Fruit fly (Drosophila melanogaster) whole organism, embryonic: ENCODE data around the gene CG5810.
A peak's percentile ranks its signal among the peaks of the same experiment; 100 is the strongest.

Experiments used
- CG10366 ChIP-seq: fragments of 200-800 bp; sonication (Bioruptor generic); IDR thresholded peaks from 2 replicates; pipeline ENCODE4 v1.3.6; 2022; ENCODE audit warnings: missing biosample characterization, missing genetic modification characterization
- CG10979 ChIP-seq: fragments of 200-800 bp; sonication (Bioruptor generic); optimal IDR thresholded peaks from 2 replicates; lab custom pipeline; 2018; ENCODE audit warnings: missing biosample characterization, mild to moderate bottlenecking, missing genetic modification characterization, moderate library complexity
- CG11504 ChIP-seq: fragments of 200-800 bp; sonication (Bioruptor generic); optimal IDR thresholded peaks from 3 replicates; lab custom pipeline; 2019; ENCODE audit warnings: missing biosample characterization, mild to moderate bottlenecking, missing genetic modification characterization, moderate library complexity
- CG12391 ChIP-seq: fragments of 200-800 bp; sonication (Bioruptor generic); optimal IDR thresholded peaks from 3 replicates; lab custom pipeline; 2018; ENCODE audit warnings: missing biosample characterization, mild to moderate bottlenecking, missing genetic modification characterization, moderate library complexity
- CG12769 ChIP-seq: fragments of 200-800 bp; sonication (Bioruptor generic); optimal IDR thresholded peaks from 2 replicates; lab custom pipeline; 2019; ENCODE audit warnings: missing biosample characterization, mild to moderate bottlenecking, missing genetic modification characterization, moderate library complexity
- CG14441 ChIP-seq: fragments of 200-800 bp; sonication (Bioruptor generic); IDR thresholded peaks from 2 replicates; pipeline ENCODE4 v1.3.6; 2022; ENCODE audit warnings: missing biosample characterization, missing genetic modification characterization
- CG14965 ChIP-seq: fragments of 200-800 bp; sonication (Bioruptor generic); optimal IDR thresholded peaks from 2 replicates; lab custom pipeline; 2016; ENCODE audit warnings: missing biosample characterization, missing genetic modification characterization, borderline replicate concordance
- CG1602 ChIP-seq: fragments of 200-800 bp; sonication (Bioruptor generic); optimal IDR thresholded peaks from 3 replicates; lab custom pipeline; 2016; ENCODE audit warnings: missing biosample characterization, missing genetic modification characterization
- CG16813 ChIP-seq: fragments of 200-800 bp; sonication (Bioruptor generic); IDR thresholded peaks from 3 replicates; pipeline ENCODE4 v1.3.6; 2022; ENCODE audit warnings: missing biosample characterization, missing genetic modification characterization; ENCODE audit not compliant: partially characterized antibody
- CG17328 ChIP-seq: fragments of 200-800 bp; sonication (Bioruptor generic); IDR thresholded peaks from 2 replicates; pipeline ENCODE4 v1.3.6; 2022; ENCODE audit warnings: missing biosample characterization, missing genetic modification characterization
- CG18011 ChIP-seq: fragments of 200-800 bp; sonication (Bioruptor generic); optimal IDR thresholded peaks from 2 replicates; lab custom pipeline; 2017; ENCODE audit warnings: missing biosample characterization, missing genetic modification characterization, mild to moderate bottlenecking, moderate library complexity, missing genotype
- CG2202 ChIP-seq: fragments of 200-800 bp; sonication (Bioruptor generic); optimal IDR thresholded peaks from 2 replicates; lab custom pipeline; 2018; ENCODE audit warnings: missing biosample characterization, mild to moderate bottlenecking, missing genetic modification characterization
- CG32772 ChIP-seq: fragments of 200-800 bp; sonication (Bioruptor generic); IDR thresholded peaks from 2 replicates; pipeline ENCODE4 v1.3.6; 2022; ENCODE audit warnings: missing biosample characterization, missing genetic modification characterization
- CG3726 ChIP-seq: fragments of 200-800 bp; sonication (Bioruptor generic); IDR thresholded peaks from 3 replicates; pipeline ENCODE4, ENCODE4 v1.3.6; 2022; ENCODE audit warnings: missing biosample characterization, missing genetic modification characterization
- CG3838 ChIP-seq: fragments of 200-800 bp; sonication (Bioruptor generic); optimal IDR thresholded peaks from 3 replicates; lab custom pipeline; 2016; ENCODE audit warnings: missing biosample characterization, missing genetic modification characterization
- CG4282 ChIP-seq: fragments of 200-800 bp; sonication (Bioruptor generic); optimal IDR thresholded peaks from 2 replicates; lab custom pipeline; 2016; ENCODE audit warnings: missing biosample characterization, missing genetic modification characterization
- CG4360 ChIP-seq: fragments of 200-800 bp; sonication (Bioruptor generic); IDR thresholded peaks from 2 replicates; pipeline ENCODE4 v1.3.6; 2022; ENCODE audit warnings: missing biosample characterization, missing genetic modification characterization
- CG4404 ChIP-seq: fragments of 200-800 bp; sonication (Bioruptor generic); IDR thresholded peaks from 2 replicates; pipeline ENCODE4 v1.3.6; 2022; ENCODE audit warnings: missing biosample characterization, missing genetic modification characterization
- CG4707 ChIP-seq: fragments of 200-800 bp; sonication (Bioruptor generic); optimal IDR thresholded peaks from 2 replicates; lab custom pipeline; 2018; ENCODE audit warnings: missing biosample characterization, mild to moderate bottlenecking, missing genetic modification characterization, moderate library complexity
- CG7786 ChIP-seq: fragments of 200-800 bp; sonication (Bioruptor generic); optimal IDR thresholded peaks from 2 replicates; lab custom pipeline; 2016; ENCODE audit warnings: missing biosample characterization, missing genetic modification characterization
- CG9215 ChIP-seq: fragments of 200-800 bp; sonication (Bioruptor generic); IDR thresholded peaks from 2 replicates; pipeline ENCODE4 v1.3.6; 2022; ENCODE audit warnings: missing biosample characterization, missing genetic modification characterization
- CG9437 ChIP-seq: fragments of 200-800 bp; sonication (Bioruptor generic); optimal IDR thresholded peaks from 2 replicates; lab custom pipeline; 2018; ENCODE audit warnings: missing biosample characterization, mild to moderate bottlenecking, missing genetic modification characterization
- CG9727 ChIP-seq: fragments of 200-800 bp; sonication (Bioruptor generic); optimal IDR thresholded peaks from 3 replicates; lab custom pipeline; 2017; ENCODE audit warnings: missing biosample characterization, mild to moderate bottlenecking, missing genetic modification characterization
- Dbx ChIP-seq: fragments of 200-800 bp; sonication (Bioruptor generic); IDR thresholded peaks from 3 replicates; pipeline ENCODE4 v1.3.6; 2022; ENCODE audit warnings: missing biosample characterization, missing genetic modification characterization
- Fer1 ChIP-seq: fragments of 200-800 bp; sonication (Bioruptor generic); optimal IDR thresholded peaks from 2 replicates; lab custom pipeline; 2017; ENCODE audit warnings: missing biosample characterization, mild to moderate bottlenecking, missing genetic modification characterization
- H2.0 ChIP-seq: fragments of 200-800 bp; sonication (Bioruptor generic); IDR thresholded peaks from 2 replicates; pipeline ENCODE4 v1.3.6; 2022; ENCODE audit warnings: missing biosample characterization, missing genetic modification characterization
- Lhr ChIP-seq: fragments of 200-800 bp; sonication (Bioruptor generic); optimal IDR thresholded peaks from 3 replicates; lab custom pipeline; 2017; ENCODE audit warnings: mild to moderate bottlenecking, missing biosample characterization, missing genetic modification reagents, missing genetic modification characterization
- NK7.1 ChIP-seq: fragments of 200-800 bp; sonication (Bioruptor generic); optimal IDR thresholded peaks from 3 replicates; lab custom pipeline; 2016; ENCODE audit warnings: missing biosample characterization, missing genetic modification characterization
- Sin3A ChIP-seq: fragments of >200 bp; optimal IDR thresholded peaks from 2 replicates; lab custom pipeline; 2018
- Sox100B ChIP-seq: fragments of 200-800 bp; sonication (Bioruptor generic); optimal IDR thresholded peaks from 3 replicates; lab custom pipeline; 2018; ENCODE audit warnings: missing biosample characterization, mild to moderate bottlenecking, missing genetic modification characterization
- ase ChIP-seq: fragments of 200-800 bp; sonication (Bioruptor generic); IDR thresholded peaks from 3 replicates; pipeline ENCODE4 v1.3.6; 2022; ENCODE audit warnings: missing biosample characterization, missing genetic modification characterization
- bbx ChIP-seq: fragments of 200-800 bp; sonication (Bioruptor generic); IDR thresholded peaks from 2 replicates; pipeline ENCODE4 v1.3.6; 2022; ENCODE audit warnings: missing biosample characterization, missing genetic modification characterization; ENCODE audit not compliant: partially characterized antibody
- crol ChIP-seq: fragments of 200-800 bp; sonication (Bioruptor generic); IDR thresholded peaks from 2 replicates; pipeline ENCODE4 v1.3.6; 2022; ENCODE audit warnings: missing biosample characterization, missing genetic modification characterization
- eve ChIP-seq, 2 experiments: fragments of >200 bp; optimal IDR thresholded peaks; 2 replicates each; lab custom pipeline; 2017; ENCODE audit warnings: missing biosample characterization in 2 of 2, missing genetic modification characterization in 2 of 2
- ewg ChIP-seq: fragments of 200-800 bp; sonication (Bioruptor generic); optimal IDR thresholded peaks from 3 replicates; lab custom pipeline; 2017; ENCODE audit warnings: mild to moderate bottlenecking, missing biosample characterization, missing genetic modification reagents, missing genetic modification characterization
- gem ChIP-seq: fragments of 200-800 bp; sonication (Bioruptor generic); optimal IDR thresholded peaks from 2 replicates; lab custom pipeline; 2019; ENCODE audit warnings: missing biosample characterization, mild to moderate bottlenecking, missing genetic modification characterization, moderate library complexity
- gfzf ChIP-seq: fragments of 200-800 bp; sonication (Bioruptor generic); optimal IDR thresholded peaks from 2 replicates; lab custom pipeline; 2016; ENCODE audit warnings: missing biosample characterization, mild to moderate bottlenecking, missing genetic modification characterization, moderate library complexity
- kay ChIP-seq: fragments of 200-800 bp; sonication (Bioruptor generic); optimal IDR thresholded peaks from 2 replicates; lab custom pipeline; 2016; ENCODE audit warnings: missing biosample characterization, missing genetic modification characterization
- lov ChIP-seq, 2 experiments: fragments of 200-800 bp in 1 of 2; fragments of >200 bp in 1 of 2; sonication (Bioruptor generic) in 1 of 2; IDR thresholded peaks in 1 of 2; optimal IDR thresholded peaks in 1 of 2; 2 replicates in 1 of 2; 3 replicates in 1 of 2; pipeline versions ENCODE4 v1.3.6 to Lab custom; 2017 to 2022; ENCODE audit warnings: missing biosample characterization in 1 of 2, missing genetic modification characterization in 1 of 2
- maf-S ChIP-seq: fragments of 200-800 bp; sonication (Bioruptor generic); optimal IDR thresholded peaks from 2 replicates; lab custom pipeline; 2016; ENCODE audit warnings: missing biosample characterization, missing genetic modification characterization
- p53 ChIP-seq: fragments of 200-800 bp; sonication (Bioruptor generic); optimal IDR thresholded peaks from 2 replicates; lab custom pipeline; 2016; ENCODE audit warnings: missing biosample characterization, missing genetic modification characterization
- pros ChIP-seq: fragments of 200-800 bp; sonication (Bioruptor generic); optimal IDR thresholded peaks from 3 replicates; lab custom pipeline; 2019; ENCODE audit warnings: missing biosample characterization, mild to moderate bottlenecking, missing genetic modification characterization, moderate library complexity
- salm ChIP-seq: fragments of 200-800 bp; sonication (Bioruptor generic); optimal IDR thresholded peaks from 2 replicates; lab custom pipeline; 2018; ENCODE audit warnings: missing biosample characterization, mild to moderate bottlenecking, missing genetic modification characterization
- sens-2 ChIP-seq: fragments of 200-800 bp; sonication (Bioruptor generic); IDR thresholded peaks from 2 replicates; pipeline ENCODE4 v1.3.6; 2022; ENCODE audit warnings: missing biosample characterization, missing genetic modification characterization
- slp2 ChIP-seq: fragments of 200-800 bp; sonication (Bioruptor generic); optimal IDR thresholded peaks from 2 replicates; lab custom pipeline; 2016; ENCODE audit warnings: missing biosample characterization, missing genetic modification characterization
- sna ChIP-seq: fragments of 200-800 bp; sonication (Bioruptor generic); IDR thresholded peaks from 2 replicates; pipeline ENCODE4 v1.3.6; 2022; ENCODE audit warnings: missing biosample characterization, missing genetic modification characterization; ENCODE audit not compliant: partially characterized antibody
- twi ChIP-seq: fragments of 200-800 bp; optimal IDR thresholded peaks from 2 replicates; lab custom pipeline; 2019; ENCODE audit warnings: missing biosample characterization, mild to moderate bottlenecking, missing genetic modification characterization, moderate library complexity
- zen2 ChIP-seq: fragments of 200-800 bp; sonication (Bioruptor generic); IDR thresholded peaks from 3 replicates; pipeline ENCODE4 v1.3.6; 2022; ENCODE audit warnings: missing biosample characterization, missing genetic modification characterization; ENCODE audit not compliant: partially characterized antibody
- zf30C ChIP-seq: fragments of 200-800 bp; sonication (Bioruptor generic); optimal IDR thresholded peaks from 3 replicates; lab custom pipeline; 2018; ENCODE audit warnings: missing biosample characterization, mild to moderate bottlenecking, missing genetic modification characterization

CG5810 gene

DNA sequence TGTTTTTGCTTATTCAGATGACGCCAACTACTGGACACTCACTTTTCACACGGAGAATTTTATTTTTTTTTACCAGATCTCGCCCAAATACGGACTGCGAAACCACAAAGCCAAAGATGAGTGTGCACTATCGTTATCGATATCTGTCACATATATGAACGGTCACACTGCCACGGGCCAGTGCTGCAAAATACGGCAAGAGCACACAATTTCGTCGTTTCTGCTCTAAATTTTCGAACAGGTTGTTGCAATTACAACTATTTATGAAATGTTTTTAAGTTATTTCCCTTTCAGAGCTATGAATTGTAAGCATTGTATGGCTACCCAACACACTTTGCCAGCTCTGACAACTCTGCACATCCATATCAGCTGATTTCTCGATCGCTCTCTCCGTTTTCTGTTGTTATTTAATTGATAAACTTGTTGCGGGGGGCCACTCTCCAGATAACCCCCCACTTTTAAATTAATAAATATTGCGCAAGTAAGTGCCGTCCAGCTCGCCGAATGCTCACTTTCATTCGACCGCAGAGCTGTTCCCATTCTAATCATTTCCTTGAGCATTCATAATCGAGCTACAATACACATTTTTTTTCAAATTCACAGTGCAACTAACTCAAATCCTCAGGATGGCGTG, 36.1 kb upstream of the CG5810 start, which contains the start of the genes slmb and CG5793 (continued):
- no peak for TF ChIP-seq lov (optimal IDR thresholded peaks at IDR 0.05; lab: Kevin White, UChicago)
- TF ChIP-seq lov (GFP tag; IDR thresholded peaks at IDR 0.05; lab: Robert Waterston, UW) = no peak
- TF ChIP-seq CG9727 (GFP tag; lab: Kevin White, UChicago) = peak; percentile 49
- peak; percentile 85 for TF ChIP-seq gfzf
- no peak for TF ChIP-seq H2.0 (GFP tag; lab: Robert Waterston, UW)
- no peak for TF ChIP-seq slp2 (GFP tag; lab: Kevin White, UChicago)
- no peak for TF ChIP-seq CG3838 (GFP tag; lab: Kevin White, UChicago)
- no peak for TF ChIP-seq sens-2
- no peak; the same call in 1 of the 2 replicates for TF ChIP-seq crol (GFP tag; lab: Robert Waterston, UW)
- TF ChIP-seq zf30C = no peak
- TF ChIP-seq eve (GFP tag; optimal IDR thresholded peaks at IDR 0.05; lab: Kevin White, UChicago) = no peak
- TF ChIP-seq CG17328 = 0 out of 2 replicates have a peak, but pooled peaks have one; percentile 37
- TF ChIP-seq salm (tag; lab: Kevin White, UChicago) = peak; percentile 42
- peak; percentile 34 for TF ChIP-seq CG12391
- no peak for TF ChIP-seq CG14965
- no peak for TF ChIP-seq CG4707 (GFP tag; lab: Kevin White, UChicago)
- peak; percentile 63 for TF ChIP-seq CG16813 (GFP tag; lab: Robert Waterston, UW)
- peak; percentile 31 for TF ChIP-seq CG4282 (GFP tag; lab: Kevin White, UChicago)
- TF ChIP-seq zen2 (GFP tag; lab: Robert Waterston, UW) = no peak
- peak; percentile 28 for TF ChIP-seq CG18011 (GFP tag; lab: Kevin White, UChicago)
- no peak for TF ChIP-seq Sox100B (GFP tag; lab: Kevin White, UChicago)
- TF ChIP-seq CG9215 (GFP tag; lab: Robert Waterston, UW) = no peak; the same call in 1 of the 2 replicates
- TF ChIP-seq Sin3A (lab: Kevin White, UChicago) = peak; percentile 94
- TF ChIP-seq twi = no peak
- peak; percentile 12 for TF ChIP-seq CG1602 (GFP tag; lab: Kevin White, UChicago)
- TF ChIP-seq CG9437 (GFP tag; lab: Kevin White, UChicago) = no peak
- TF ChIP-seq kay (GFP tag; lab: Kevin White, UChicago) = peak; percentile 73
- TF ChIP-seq CG4404 (GFP tag; lab: Robert Waterston, UW) = no peak
- TF ChIP-seq maf-S (GFP tag; lab: Kevin White, UChicago) = peak; percentile 48
- TF ChIP-seq bbx = peak; percentile 61
- no peak for TF ChIP-seq CG2202 (tag; lab: Kevin White, UChicago)
- TF ChIP-seq ase = 0 out of 3 replicates have a peak, but pooled peaks have one; percentile 21
- TF ChIP-seq p53 (GFP tag; lab: Kevin White, UChicago) = peak; percentile 24
- TF ChIP-seq sna (GFP tag; lab: Robert Waterston, UW) = 0 out of 2 replicates have a peak, but pooled peaks have one; percentile 45
- TF ChIP-seq CG4360 (GFP tag; lab: Robert Waterston, UW) = no peak
- TF ChIP-seq NK7.1 (GFP tag; lab: Kevin White, UChicago) = no peak
- no peak for TF ChIP-seq Fer1 (GFP tag; lab: Kevin White, UChicago)
- TF ChIP-seq CG7786 (GFP tag; lab: Kevin White, UChicago) = peak; percentile 56
- no peak for TF ChIP-seq CG10979 (tag; lab: Kevin White, UChicago)
- no peak for TF ChIP-seq CG12769 (tag; lab: Kevin White, UChicago)
- no peak for TF ChIP-seq pros
- peak; percentile 46; the same call in 1 of the 2 replicates for TF ChIP-seq CG14441 (GFP tag; lab: Robert Waterston, UW)
- TF ChIP-seq Lhr (GFP tag; lab: Kevin White, UChicago) = peak; percentile 62
- TF ChIP-seq CG32772 (GFP tag; lab: Robert Waterston, UW) = no peak
- TF ChIP-seq gem (tag; lab: Kevin White, UChicago) = no peak
- TF ChIP-seq ewg (GFP tag; lab: Kevin White, UChicago) = no peak
- peak; percentile 29; the same call in 1 of the 2 replicates for TF ChIP-seq CG10366 (GFP tag; lab: Robert Waterston, UW)
- no peak for TF ChIP-seq CG3726 (GFP tag; lab: Robert Waterston, UW)
- TF ChIP-seq Dbx (GFP tag; lab: Robert Waterston, UW) = peak; percentile 57; the same call in 2 of the 3 replicates
- no peak for TF ChIP-seq CG11504 (tag; lab: Kevin White, UChicago)
